Worm (Caenorhabditis elegans) whole organism, L3 larva: ENCODE measurements around the gene K04G11.1.

Experiments
- ZK546.5 ChIP-seq: sonication (generic microtip); optimal IDR thresholded peaks from 2 replicates; lab custom pipeline; 2017; ENCODE audit warnings: missing biosample characterization, missing genetic modification characterization
- aly-2 ChIP-seq: fragments of 150-350 bp; optimal IDR thresholded peaks from 2 replicates; lab custom pipeline; 2014; ENCODE audit warnings: missing biosample characterization, missing genetic modification characterization
- ceh-16 ChIP-seq: sonication (generic microtip); optimal IDR thresholded peaks from 2 replicates; lab custom pipeline; 2017; ENCODE audit warnings: missing biosample characterization, missing genetic modification characterization
- ceh-28 ChIP-seq: fragments of 150-350 bp; optimal IDR thresholded peaks from 2 replicates; lab custom pipeline; 2014; ENCODE audit warnings: missing biosample characterization, missing genetic modification reagents, missing genetic modification characterization
- daf-12 ChIP-seq: fragments of 150-350 bp; optimal IDR thresholded peaks from 2 replicates; lab custom pipeline; 2014; ENCODE audit warnings: missing biosample characterization, missing genetic modification reagents, missing genetic modification characterization
- elt-3 ChIP-seq, 3 experiments: fragments of 150-350 bp in 1 of 3; sonication (generic microtip) in 2 of 3; optimal IDR thresholded peaks; 2 replicates in 2 of 3; 4 replicates in 1 of 3; lab custom pipeline; 2014 to 2017; ENCODE audit warnings: missing biosample characterization in 3 of 3, missing genetic modification characterization in 3 of 3
- fkh-10 ChIP-seq: sonication (generic microtip); optimal IDR thresholded peaks from 2 replicates; lab custom pipeline; 2017; ENCODE audit warnings: missing biosample characterization, missing genetic modification reagents, missing genetic modification characterization
- nhr-23 ChIP-seq: fragments of 150-350 bp; optimal IDR thresholded peaks from 2 replicates; lab custom pipeline; 2014; ENCODE audit warnings: missing biosample characterization, missing genetic modification reagents, missing genetic modification characterization
- pha-4 ChIP-seq: fragments of 150-350 bp; optimal IDR thresholded peaks from 2 replicates; lab custom pipeline; 2014; ENCODE audit warnings: missing biosample characterization, missing genetic modification reagents, missing genetic modification characterization
- pqm-1 ChIP-seq: fragments of 150-350 bp; optimal IDR thresholded peaks from 2 replicates; lab custom pipeline; 2017; ENCODE audit warnings: missing biosample characterization, missing genetic modification characterization, inconsistent platforms
- tbx-2 ChIP-seq: sonication (generic microtip); optimal IDR thresholded peaks from 2 replicates; lab custom pipeline; 2016; ENCODE audit warnings: mild to moderate bottlenecking, missing genetic modification characterization, missing compliant biosample characterization
- unc-62 ChIP-seq: fragments of 150-350 bp; sonication (generic microtip); optimal IDR thresholded peaks from 4 replicates; lab custom pipeline; 2014; ENCODE audit warnings: missing biosample characterization, missing genetic modification reagents, missing genetic modification characterization
- zag-1 ChIP-seq: fragments of 150-350 bp; optimal IDR thresholded peaks from 2 replicates; lab custom pipeline; 2014; ENCODE audit warnings: missing biosample characterization, missing genetic modification characterization
- ztf-11 ChIP-seq: fragments of 150-350 bp; optimal IDR thresholded peaks from 2 replicates; lab custom pipeline; 2014; ENCODE audit warnings: missing biosample characterization, missing genetic modification characterization

ce11 chrX:14289993-14290392 lies 45.3 kb upstream of the K04G11.1 start:
- no peak for TF ChIP-seq ceh-28 (tag; lab: Kevin White, UChicago)
- no peak for TF ChIP-seq pha-4 (tag; lab: Kevin White, UChicago)
- TF ChIP-seq nhr-23 (tag; lab: Kevin White, UChicago), result no peak
- TF ChIP-seq ztf-11 (tag; lab: Kevin White, UChicago), result no peak
- no peak for TF ChIP-seq tbx-2
- TF ChIP-seq fkh-10 (GFP tag; lab: Kevin White, UChicago), result no peak
- TF ChIP-seq pqm-1 (tag; lab: Kevin White, UChicago), result no peak
- no peak for TF ChIP-seq ceh-16 (tag; lab: Kevin White, UChicago)
- TF ChIP-seq zag-1 (tag; lab: Kevin White, UChicago), result no peak
- no peak for TF ChIP-seq ZK546.5
- no peak for TF ChIP-seq unc-62 (GFP tag; lab: Kevin White, UChicago)
- no peak for TF ChIP-seq daf-12 (tag; lab: Kevin White, UChicago)
- TF ChIP-seq elt-3 (tag; optimal IDR thresholded peaks at IDR 0.05; lab: Kevin White, UChicago), result no peak
- no peak for TF ChIP-seq aly-2 (tag; lab: Kevin White, UChicago)
